Fruit fly (Drosophila melanogaster): ENCODE data around the gene Slimp.

DNA sequence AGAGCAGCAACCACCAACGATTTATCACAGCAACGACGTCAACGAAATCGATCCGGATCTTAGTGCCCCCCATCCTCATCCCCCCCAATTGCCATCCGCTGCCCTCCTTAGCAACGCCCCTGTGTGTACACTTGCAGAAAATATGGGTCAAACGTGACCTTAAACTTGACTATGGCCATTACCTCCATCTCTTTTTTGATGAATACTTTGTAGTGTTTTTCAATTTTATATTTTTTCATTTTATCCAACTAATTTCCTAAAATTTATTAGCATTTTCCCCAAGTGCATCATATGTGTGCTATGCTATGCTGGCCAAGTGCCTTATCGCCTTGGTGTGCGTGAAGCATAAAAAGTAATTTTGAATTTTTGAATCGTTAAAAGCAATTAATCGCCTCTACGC lies 5.8 kb downstream of the Slimp start:
- TF ChIP-seq CG7045 (GFP tag; optimal IDR thresholded peaks at IDR 0.05) (no peak), ovo (GFP tag; optimal IDR thresholded peaks at IDR 0.05) (no peak), CG5204 (GFP tag; optimal IDR thresholded peaks at IDR 0.05) (no peak), CG33017 (tag; optimal IDR thresholded peaks at IDR 0.05) (no peak), cic (GFP tag; optimal IDR thresholded peaks at IDR 0.05) (no peak), kay (GFP tag; ENCODE audit: borderline replicate concordance) (no peak)

Measured in whole organism, adult.